Fruit fly (Drosophila melanogaster): ENCODE measurements around the gene Sh3beta.

Sh3beta gene

DNA sequence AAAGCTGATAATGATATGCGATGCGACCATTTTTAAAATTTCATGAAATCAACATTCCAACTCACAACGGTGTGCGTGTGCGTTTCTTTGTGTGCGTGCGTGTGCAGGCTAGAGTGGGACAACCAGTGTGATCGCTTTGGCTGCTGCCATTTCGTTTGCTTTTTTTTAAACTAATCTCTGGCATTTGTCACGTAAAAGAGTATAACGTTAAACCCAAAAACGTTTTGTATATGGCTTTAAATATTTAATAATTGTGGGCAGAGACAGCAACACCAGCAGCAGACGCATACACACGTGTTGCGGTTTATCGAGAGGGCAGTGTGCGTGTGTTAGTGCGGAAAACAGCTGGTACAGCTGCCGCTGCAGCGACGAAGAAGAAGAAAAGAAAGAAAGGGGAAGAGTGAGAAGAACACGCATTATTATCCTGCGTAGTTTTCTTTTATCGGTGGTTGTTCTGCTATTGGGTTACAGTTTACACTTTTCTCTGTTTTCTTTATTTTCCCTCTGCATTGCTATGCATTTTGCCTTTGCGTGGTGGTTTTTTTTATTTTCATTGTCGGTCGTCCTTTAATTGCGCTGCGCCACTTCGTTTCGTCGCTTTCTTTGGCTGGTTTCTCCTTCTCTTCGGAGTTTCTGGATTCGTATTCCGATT, 1.3 kb upstream of the Sh3beta start (continued):
- no peak for TF ChIP-seq CG13894 (tag; optimal IDR thresholded peaks at IDR 0.05)
- peak; percentile 10 for TF ChIP-seq CG10979 (tag; optimal IDR thresholded peaks at IDR 0.05)
- no peak for TF ChIP-seq crol (GFP tag; IDR thresholded peaks at IDR 0.05)
- TF ChIP-seq tio (GFP tag; optimal IDR thresholded peaks at IDR 0.05), result no peak
- no peak for TF ChIP-seq schlank (tag; optimal IDR thresholded peaks at IDR 0.05)
- TF ChIP-seq sna (GFP tag; IDR thresholded peaks at IDR 0.05; ENCODE audit: partially characterized antibody), result no peak
- TF ChIP-seq CG3995 (GFP tag; optimal IDR thresholded peaks at IDR 0.05), result no peak
- TF ChIP-seq pnt (GFP tag; optimal IDR thresholded peaks at IDR 0.05), result no peak
- no peak for TF ChIP-seq Drgx (GFP tag; IDR thresholded peaks at IDR 0.05)
- TF ChIP-seq dan (GFP tag; IDR thresholded peaks at IDR 0.05), result no peak
- peak; percentile 31 for TF ChIP-seq sqz (GFP tag; optimal IDR thresholded peaks at IDR 0.05)

DNA sequence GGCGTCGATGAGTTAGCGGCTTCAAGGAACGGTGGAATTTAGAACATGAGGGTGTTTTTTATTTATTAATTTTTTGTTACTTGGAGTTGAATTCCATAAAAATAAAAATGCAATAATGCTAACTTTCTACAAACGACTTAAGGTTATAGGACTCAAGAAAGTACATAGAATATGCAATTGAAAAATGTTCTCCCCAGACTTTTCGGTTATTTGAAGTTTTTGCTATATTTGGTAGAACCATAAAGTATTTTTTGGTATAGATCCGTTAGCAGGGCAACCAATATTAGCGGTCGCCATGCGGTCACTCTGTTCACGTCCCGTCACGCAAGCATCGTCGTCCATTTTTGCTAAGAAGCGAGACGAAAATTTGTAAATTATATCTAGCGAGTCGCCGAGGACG, 483 bp upstream of the Sh3beta start, which contains the start of gene akirin:
Gene akirin, plus strand, starts transcription at position 301 of the 400 bp plus-strand sequence.
- no peak for TF ChIP-seq mirr (GFP tag; optimal IDR thresholded peaks at IDR 0.05)
- TF ChIP-seq ro (GFP tag; IDR thresholded peaks at IDR 0.05), result no peak
- peak; percentile 28 for TF ChIP-seq Myb (GFP tag; optimal IDR thresholded peaks at IDR 0.05)
- TF ChIP-seq BEAF-32 (GFP tag; optimal IDR thresholded peaks at IDR 0.05), result peak; percentile 24
- no peak for TF ChIP-seq TFAM (GFP tag; optimal IDR thresholded peaks at IDR 0.05)
- peak; percentile 9 for TF ChIP-seq CG3995 (GFP tag; optimal IDR thresholded peaks at IDR 0.05)
- no peak for TF ChIP-seq vvl (GFP tag; IDR thresholded peaks at IDR 0.05)
- TF ChIP-seq sens (GFP tag), result peak; percentile 12
- peak; percentile 14 for TF ChIP-seq CG18599 (GFP tag; optimal IDR thresholded peaks at IDR 0.05)
- peak; percentile 70 for TF ChIP-seq gfzf (GFP tag; optimal IDR thresholded peaks at IDR 0.05)
- TF ChIP-seq zf30C (GFP tag; optimal IDR thresholded peaks at IDR 0.05), result no peak
- TF ChIP-seq CG9797 (GFP tag; optimal IDR thresholded peaks at IDR 0.05), result peak; percentile 38
- TF ChIP-seq insv (GFP tag; optimal IDR thresholded peaks at IDR 0.05), result no peak
- peak; percentile 42 for TF ChIP-seq Med (GFP tag)
- TF ChIP-seq phol (tag; optimal IDR thresholded peaks at IDR 0.05), result peak; percentile 30
- peak in 1 of 2 experiments; percentile 22 for TF ChIP-seq Pdp1 (GFP tag; optimal IDR thresholded peaks at IDR 0.05)
- TF ChIP-seq CG12155 (GFP tag; optimal IDR thresholded peaks at IDR 0.05), result peak; percentile 43
- no peak for TF ChIP-seq Nf-YA (GFP tag; IDR thresholded peaks at IDR 0.05)
- peak; percentile 4 for TF ChIP-seq CG15514 (GFP tag; optimal IDR thresholded peaks at IDR 0.05)
- TF ChIP-seq tx (GFP tag; optimal IDR thresholded peaks at IDR 0.05), result no peak
- TF ChIP-seq CG14710 (tag; optimal IDR thresholded peaks at IDR 0.05), result peak; percentile 16
- TF ChIP-seq CG30020 (tag; optimal IDR thresholded peaks at IDR 0.05), result peak; percentile 30
- peak; percentile 38 for TF ChIP-seq pzg (GFP tag; optimal IDR thresholded peaks at IDR 0.05)
- TF ChIP-seq pfk (GFP tag; optimal IDR thresholded peaks at IDR 0.05), result peak; percentile 18
- peak; percentile 22; the same call in 1 of the 3 replicates for TF ChIP-seq row (GFP tag; IDR thresholded peaks at IDR 0.05)

DNA sequence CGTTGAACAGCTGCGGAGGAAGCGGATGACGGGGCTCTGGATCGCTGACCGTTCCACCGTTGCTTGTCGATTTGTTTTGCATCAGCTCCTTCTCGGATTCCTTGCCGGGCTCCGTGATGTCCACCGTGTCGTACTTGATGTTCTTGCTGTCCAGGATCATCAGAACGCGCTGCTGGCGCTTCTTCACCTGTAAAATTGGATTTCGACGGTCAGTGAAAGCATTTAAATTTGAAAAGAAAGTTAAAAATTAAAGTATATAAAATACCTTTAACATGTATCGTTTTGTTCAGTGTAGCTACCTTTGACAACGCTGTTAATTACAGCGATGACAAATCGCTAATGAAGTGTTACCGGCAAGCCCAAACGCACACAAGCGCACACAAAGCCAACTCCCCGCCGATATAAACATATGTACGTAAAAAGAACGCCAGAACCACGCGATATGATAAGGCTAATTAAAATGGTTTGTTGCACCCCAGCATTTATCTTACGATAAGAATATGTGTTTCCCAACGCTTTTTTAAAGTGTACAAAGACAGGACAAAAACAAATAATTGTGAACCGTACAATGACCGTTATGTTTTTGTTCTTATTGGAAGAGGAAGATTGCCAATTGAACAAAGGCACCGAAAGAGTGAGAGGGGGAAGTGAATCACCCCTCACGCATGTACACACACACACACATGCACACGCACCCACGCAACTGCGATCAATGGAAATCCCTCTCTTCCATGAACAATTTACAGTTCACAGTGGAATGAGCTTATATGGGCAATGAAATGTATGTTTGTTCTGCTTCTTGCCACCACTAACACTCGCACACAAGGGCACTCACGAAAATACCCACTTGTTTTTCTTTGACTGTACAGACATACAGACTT, 1.0 kb downstream of the Sh3beta start:
- TF ChIP-seq CG34376 (GFP tag; optimal IDR thresholded peaks at IDR 0.05), result peak; percentile 80
- peak; percentile 62; the same call in 1 of the 3 replicates for TF ChIP-seq CG17361 (GFP tag; IDR thresholded peaks at IDR 0.05)
- peak; percentile 55 for TF ChIP-seq CG7839 (tag; optimal IDR thresholded peaks at IDR 0.05)
- TF ChIP-seq CG12219 (GFP tag; optimal IDR thresholded peaks at IDR 0.05), result peak; percentile 18
- peak; percentile 95 for TF ChIP-seq Vsx1 (GFP tag; optimal IDR thresholded peaks at IDR 0.05)
- peak; percentile 19 for TF ChIP-seq org-1 (GFP tag; optimal IDR thresholded peaks at IDR 0.05)
- peak; percentile 33; the same call in 1 of the 2 replicates for TF ChIP-seq CG17328 (GFP tag; IDR thresholded peaks at IDR 0.05)
- TF ChIP-seq Fer3 (tag; optimal IDR thresholded peaks at IDR 0.05), result peak; percentile 19
- TF ChIP-seq abd-A (tag; optimal IDR thresholded peaks at IDR 0.05), result peak; percentile 72
- peak; percentile 80; the same call in 2 of the 3 replicates for TF ChIP-seq ci (GFP tag; IDR thresholded peaks at IDR 0.05)
- peak; percentile 0 for TF ChIP-seq CG10274 (GFP tag; optimal IDR thresholded peaks at IDR 0.05)
- TF ChIP-seq shn (GFP tag; optimal IDR thresholded peaks at IDR 0.05), result no peak
